In the genomic region with DNA sequence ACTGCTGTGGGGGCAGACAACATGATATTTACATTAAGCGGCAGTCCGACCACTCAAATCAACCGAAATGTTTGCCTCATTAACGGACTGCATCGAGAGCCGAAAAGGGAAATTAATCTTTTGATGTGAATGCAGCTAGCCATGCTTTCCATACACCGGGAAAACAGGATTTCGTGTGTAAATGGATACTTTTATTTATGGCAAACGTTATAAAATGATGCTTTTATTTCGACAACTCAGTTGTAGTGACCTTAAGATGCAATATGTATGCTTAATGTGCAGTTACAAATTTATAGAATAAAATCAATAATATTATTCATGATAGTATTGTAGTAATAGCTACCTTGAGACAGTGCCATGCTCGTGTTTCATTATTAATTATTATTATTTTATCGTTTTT, we compare ENCODE assay signal across 1 fruit fly cellular context.
TF ChIP-seq lines count a peak whose summit lies in the region.

No protein-coding gene starts in this region.

TF ChIP-seq in whole organism, embryonic, 481 proteins besides CTCF, POLR2A, EP300 and RAD21 (continued from another document):
- TF ChIP-seq lola (GFP tag; optimal IDR thresholded peaks at IDR 0.05; lab: Kevin White, UChicago) (no peak), CG1792 (GFP tag; optimal IDR thresholded peaks at IDR 0.05; lab: Kevin White, UChicago) (no peak), NK7.1 (GFP tag; optimal IDR thresholded peaks at IDR 0.05; lab: Kevin White, UChicago) (no peak), CG31388 (GFP tag; optimal IDR thresholded peaks at IDR 0.05; lab: Kevin White, UChicago) (no peak), CG4854 (GFP tag; optimal IDR thresholded peaks at IDR 0.05; lab: Kevin White, UChicago) (no peak), CG10321 (GFP tag; IDR thresholded peaks at IDR 0.05; lab: Robert Waterston, UW) (no peak), Awh (GFP tag; IDR thresholded peaks at IDR 0.05; lab: Robert Waterston, UW) (peak; percentile 34; the same call in 1 of the 2 replicates), CG12155 (GFP tag; optimal IDR thresholded peaks at IDR 0.05; lab: Kevin White, UChicago) (no peak), CG31441 (GFP tag; IDR thresholded peaks at IDR 0.05; lab: Robert Waterston, UW) (0 out of 2 replicates have a peak, but pooled peaks have one; percentile 11), pnt (GFP tag; optimal IDR thresholded peaks at IDR 0.05; lab: Kevin White, UChicago) (no peak), Lhr (GFP tag; optimal IDR thresholded peaks at IDR 0.05; lab: Kevin White, UChicago) (no peak), Taf1 (GFP tag; IDR thresholded peaks at IDR 0.05; lab: Robert Waterston, UW) (no peak), MTF-1 (GFP tag; optimal IDR thresholded peaks at IDR 0.05; lab: Kevin White, UChicago; ENCODE audit: borderline replicate concordance) (no peak), NfI (GFP tag; optimal IDR thresholded peaks at IDR 0.05; lab: Kevin White, UChicago) (no peak), NC2β (GFP tag; optimal IDR thresholded peaks at IDR 0.05; lab: Kevin White, UChicago) (no peak), zen (tag; optimal IDR thresholded peaks at IDR 0.05; lab: Kevin White, UChicago) (no peak), onecut (GFP tag; IDR thresholded peaks at IDR 0.05; lab: Robert Waterston, UW) (no peak), sqz (GFP tag; optimal IDR thresholded peaks at IDR 0.05; lab: Kevin White, UChicago) (no peak), esg (GFP tag; conservative IDR thresholded peaks at IDR 0.05; lab: Robert Waterston, UW) (no peak), dati (GFP tag; IDR thresholded peaks at IDR 0.05; lab: Robert Waterston, UW) (no peak), CG15073 (GFP tag; optimal IDR thresholded peaks at IDR 0.05; lab: Kevin White, UChicago) (no peak), CG18262 (tag; optimal IDR thresholded peaks at IDR 0.05; lab: Kevin White, UChicago) (peak; percentile 27), Ada2b (GFP tag; IDR thresholded peaks at IDR 0.05; lab: Robert Waterston, UW) (no peak), lilli (GFP tag; optimal IDR thresholded peaks at IDR 0.05; lab: Kevin White, UChicago) (no peak), CG15601 (tag; optimal IDR thresholded peaks at IDR 0.05; lab: Kevin White, UChicago) (no peak), CG11085 (GFP tag; IDR thresholded peaks at IDR 0.05; lab: Robert Waterston, UW) (no peak)
